Fruit fly (Drosophila melanogaster) whole organism, wandering third instar larva: ENCODE results near the gene eEF2.

Source experiments
- Abd-B ChIP-seq: fragments of >200 bp; optimal IDR thresholded peaks from 2 replicates; lab custom pipeline; 2017; ENCODE audit warnings: missing biosample characterization, missing genetic modification characterization
- CG32264 ChIP-seq: fragments of 200-800 bp; sonication (Bioruptor generic); optimal IDR thresholded peaks from 2 replicates; lab custom pipeline; 2016; ENCODE audit warnings: missing biosample characterization, missing genetic modification characterization
- CG9705 ChIP-seq: fragments of 200-800 bp; sonication (Bioruptor generic); optimal IDR thresholded peaks from 2 replicates; lab custom pipeline; 2018; ENCODE audit warnings: missing biosample characterization, mild to moderate bottlenecking, missing genetic modification characterization
- CrebA ChIP-seq: fragments of 200-800 bp; sonication (Bioruptor generic); optimal IDR thresholded peaks from 2 replicates; lab custom pipeline; 2016; ENCODE audit warnings: missing biosample characterization, mild to moderate bottlenecking, missing genetic modification characterization, borderline replicate concordance
- Dfd ChIP-seq: fragments of >200 bp; optimal IDR thresholded peaks from 2 replicates; lab custom pipeline; 2017; ENCODE audit warnings: missing biosample characterization, missing genetic modification characterization
- Dif ChIP-seq: fragments of 200-275, 200-300 bp; sonication (Bioruptor generic); optimal IDR thresholded peaks from 2 replicates; lab custom pipeline; 2018; ENCODE audit warnings: missing biosample characterization, missing genetic modification characterization; ENCODE audit not compliant: partially characterized antibody
- GATAd ChIP-seq: sonication (Bioruptor generic); optimal IDR thresholded peaks from 2 replicates; lab custom pipeline; 2016; ENCODE audit warnings: missing biosample characterization, missing genetic modification characterization
- Hnf4 ChIP-seq: fragments of 200-800 bp; sonication (Bioruptor generic); optimal IDR thresholded peaks from 2 replicates; lab custom pipeline; 2016; ENCODE audit warnings: missing biosample characterization, mild to moderate bottlenecking, missing genetic modification characterization
- Hr78 ChIP-seq: fragments of >200 bp; optimal IDR thresholded peaks from 2 replicates; lab custom pipeline; 2017; ENCODE audit warnings: missing biosample characterization, missing genetic modification characterization
- Hr83 ChIP-seq: fragments of 200-300 bp; sonication (Bioruptor generic); optimal IDR thresholded peaks from 2 replicates; lab custom pipeline; 2016; ENCODE audit warnings: missing biosample characterization, mild to moderate bottlenecking, missing genetic modification characterization, moderate library complexity; ENCODE audit not compliant: poor library complexity, severe bottlenecking
- Jra ChIP-seq: sonication (Bioruptor generic); optimal IDR thresholded peaks from 2 replicates; lab custom pipeline; 2016; ENCODE audit warnings: missing biosample characterization, missing genetic modification characterization
- Myc ChIP-seq: fragments of >200 bp; optimal IDR thresholded peaks from 2 replicates; lab custom pipeline; 2017
- N ChIP-seq: fragments of >200 bp; optimal IDR thresholded peaks from 2 replicates; lab custom pipeline; 2018; ENCODE audit warnings: missing biosample characterization, missing external identifiers, missing genetic modification characterization
- OdsH ChIP-seq: fragments of 200-800 bp; sonication (Bioruptor generic); optimal IDR thresholded peaks from 2 replicates; lab custom pipeline; 2016; ENCODE audit warnings: missing biosample characterization, mild to moderate bottlenecking, missing genetic modification characterization
- Rel ChIP-seq, 2 experiments: fragments of 200-800 bp; sonication (Bioruptor generic) in 1 of 2; optimal IDR thresholded peaks; 2 replicates in 1 of 2; 3 replicates in 1 of 2; lab custom pipeline; 2016 to 2019; ENCODE audit warnings: mild to moderate bottlenecking in 2 of 2, missing biosample characterization in 2 of 2, missing genetic modification characterization in 2 of 2, moderate library complexity in 1 of 2
- Sp1 ChIP-seq: fragments of 200-800 bp; sonication (Bioruptor generic); optimal IDR thresholded peaks from 3 replicates; lab custom pipeline; 2019; ENCODE audit warnings: missing biosample characterization, mild to moderate bottlenecking, missing genetic modification characterization, moderate library complexity
- brk ChIP-seq: fragments of 200-800 bp; sonication (Bioruptor generic); optimal IDR thresholded peaks from 2 replicates; lab custom pipeline; 2016; ENCODE audit warnings: missing biosample characterization, mild to moderate bottlenecking, missing genetic modification characterization
- dl ChIP-seq, 2 experiments: fragments of 175-275, 200-275 bp in 1 of 2; fragments of 200-275 bp in 1 of 2; sonication (Bioruptor generic); optimal IDR thresholded peaks; lab custom pipeline; 2018; ENCODE audit warnings: mild to moderate bottlenecking in 2 of 2, missing biosample characterization in 2 of 2, missing genetic modification characterization in 2 of 2, moderate library complexity in 2 of 2; ENCODE audit not compliant: partially characterized antibody in 2 of 2, insufficient read depth in 1 of 2
- dsf ChIP-seq: sonication (Bioruptor generic); optimal IDR thresholded peaks from 2 replicates; lab custom pipeline; 2016; ENCODE audit warnings: missing biosample characterization, missing genetic modification characterization, borderline replicate concordance
- ey ChIP-seq: fragments of 200-800 bp; sonication (Bioruptor generic); optimal IDR thresholded peaks from 2 replicates; lab custom pipeline; 2016; ENCODE audit warnings: missing biosample characterization, missing genetic modification characterization
- foxo ChIP-seq, 2 experiments: fragments of 200-800 bp; sonication (Bioruptor generic); optimal IDR thresholded peaks; 2 replicates in 1 of 2; 3 replicates in 1 of 2; lab custom pipeline; 2016 to 2017; ENCODE audit warnings: missing biosample characterization in 2 of 2, missing genetic modification characterization in 2 of 2
- fru ChIP-seq: fragments of 200-800 bp; sonication (Bioruptor generic); optimal IDR thresholded peaks from 3 replicates; lab custom pipeline; 2016; ENCODE audit warnings: missing biosample characterization, mild to moderate bottlenecking, missing genetic modification characterization
- h ChIP-seq: fragments of 200-800 bp; sonication (Bioruptor generic); optimal IDR thresholded peaks from 3 replicates; lab custom pipeline; 2016; ENCODE audit warnings: missing biosample characterization, mild to moderate bottlenecking, missing genetic modification characterization
- jim ChIP-seq: fragments of 175-275, 200-325 bp; sonication (Bioruptor generic); optimal IDR thresholded peaks from 2 replicates; lab custom pipeline; 2016; ENCODE audit warnings: missing biosample characterization, mild to moderate bottlenecking, missing genetic modification characterization
- lola ChIP-seq: fragments of >200 bp; optimal IDR thresholded peaks from 2 replicates; lab custom pipeline; 2017; ENCODE audit warnings: missing biosample characterization, missing genetic modification characterization
- pan ChIP-seq: fragments of >200 bp; optimal IDR thresholded peaks from 2 replicates; lab custom pipeline; 2017
- psq ChIP-seq: fragments of 200-800 bp; sonication (Bioruptor generic); optimal IDR thresholded peaks from 3 replicates; lab custom pipeline; 2017; ENCODE audit warnings: missing biosample characterization, mild to moderate bottlenecking, missing genetic modification characterization, moderate library complexity
- rgr ChIP-seq: fragments of 200-800 bp; sonication (Bioruptor generic); optimal IDR thresholded peaks from 3 replicates; lab custom pipeline; 2016; ENCODE audit warnings: missing biosample characterization, mild to moderate bottlenecking, missing genetic modification characterization
- sv ChIP-seq: fragments of 200-800 bp; sonication (Bioruptor generic); optimal IDR thresholded peaks from 3 replicates; lab custom pipeline; 2016; ENCODE audit warnings: missing biosample characterization, missing genetic modification characterization
- tai ChIP-seq: sonication (Bioruptor generic); optimal IDR thresholded peaks from 2 replicates; lab custom pipeline; 2016; ENCODE audit warnings: missing biosample characterization, missing genetic modification characterization
- usp ChIP-seq: fragments of >200 bp; optimal IDR thresholded peaks from 2 replicates; lab custom pipeline; 2017; ENCODE audit warnings: missing biosample characterization, missing genetic modification characterization
- woc ChIP-seq: sonication (Bioruptor generic); optimal IDR thresholded peaks from 2 replicates; lab custom pipeline; 2016; ENCODE audit warnings: missing biosample characterization, mild to moderate bottlenecking, missing genetic modification characterization

The eEF2 gene

dm6 chr2L:21689368-21689767 lies 7.4 kb upstream of the eEF2 start:
- peak; percentile 91 for TF ChIP-seq Dfd
- no peak for TF ChIP-seq Abd-B (GFP tag; lab: Kevin White, UChicago)

- TF ChIP-seq CG9705 (GFP tag; lab: Kevin White, UChicago) = no peak
- peak; percentile 24 for TF ChIP-seq CrebA (GFP tag; lab: Kevin White, UChicago)
Measured at dm6 chr2L:21683768-21684225, 1.8 kb upstream of the eEF2 start, which contains the start of gene nolo. nolo (plus strand) TSS chr2L:21684106.

DNA sequence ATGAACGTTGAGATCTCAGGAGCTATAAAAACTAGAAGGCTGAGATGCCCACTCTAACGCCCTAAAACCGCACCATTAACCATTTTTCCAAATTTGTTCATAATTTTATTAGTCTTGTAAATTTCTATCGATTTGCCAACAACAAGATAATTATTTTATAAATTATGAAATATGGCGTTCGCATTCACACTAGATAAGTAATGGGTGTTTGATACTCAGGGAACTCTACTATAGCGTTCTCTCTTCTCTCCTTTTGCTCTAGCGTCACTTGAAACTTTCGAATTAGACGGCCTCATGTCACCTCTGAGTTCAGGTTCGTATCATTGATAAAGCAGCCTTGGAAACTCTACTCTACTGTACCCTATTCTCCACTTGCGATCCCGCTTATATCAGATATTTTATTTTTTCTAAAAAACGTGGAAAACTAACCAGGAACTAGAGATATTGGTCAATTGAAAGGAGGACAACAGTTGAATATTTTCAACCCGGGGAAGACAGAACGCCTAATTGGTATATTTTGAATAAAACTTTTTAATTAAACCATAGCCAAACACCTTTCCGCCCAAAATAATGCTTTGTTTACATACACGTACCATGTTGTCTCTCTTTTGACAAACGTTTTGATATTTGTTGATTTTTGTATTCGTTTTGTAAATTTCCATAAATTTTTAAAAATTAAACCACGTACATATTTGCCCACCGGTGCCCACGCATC lies 1.2 kb upstream of the eEF2 start:
- TF ChIP-seq psq (GFP tag; lab: Kevin White, UChicago) = no peak
- no peak for TF ChIP-seq rgr
- TF ChIP-seq Hr78 (GFP tag; lab: Kevin White, UChicago) = no peak
- peak; percentile 17 for TF ChIP-seq Myc
- TF ChIP-seq Jra (GFP tag; lab: Kevin White, UChicago) = no peak
- TF ChIP-seq brk (GFP tag; lab: Kevin White, UChicago) = no peak
- peak; percentile 84 for TF ChIP-seq Dfd
- TF ChIP-seq fru = no peak
- no peak for TF ChIP-seq pan (lab: Kevin White, UChicago)
- TF ChIP-seq h (GFP tag; lab: Kevin White, UChicago) = no peak
- no peak for TF ChIP-seq OdsH (GFP tag; lab: Kevin White, UChicago)
- no peak for TF ChIP-seq Sp1 (GFP tag; lab: Kevin White, UChicago)
- no peak for TF ChIP-seq CG32264 (GFP tag; lab: Kevin White, UChicago)
- no peak for TF ChIP-seq Rel (GFP tag; optimal IDR thresholded peaks at IDR 0.05; lab: Kevin White, UChicago)
- no peak for TF ChIP-seq Rel (tag; optimal IDR thresholded peaks at IDR 0.05; lab: Kevin White, UChicago)
- TF ChIP-seq, all 38 proteins: peak for 2

DNA sequence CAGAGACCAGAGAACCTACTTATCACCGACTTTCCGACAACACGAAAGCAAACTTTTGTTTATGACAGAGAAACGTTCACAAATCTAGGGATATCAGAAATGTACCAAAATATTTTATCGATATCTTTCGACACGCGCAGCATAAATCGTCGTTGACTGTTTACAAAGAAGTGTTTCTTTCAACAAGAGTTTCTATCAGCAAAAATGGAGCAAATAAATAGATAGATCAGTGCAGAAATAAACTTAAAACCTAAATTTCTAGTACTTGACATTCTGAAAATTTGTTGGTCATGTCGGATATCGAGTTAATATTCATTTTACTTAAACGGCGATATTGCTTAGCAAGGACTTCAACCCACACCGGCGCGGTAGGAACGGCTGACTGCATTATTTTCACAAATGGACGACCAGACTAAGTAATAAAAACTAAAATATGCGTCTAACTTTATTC lies 4.5 kb downstream of the eEF2 start, which contains the start of gene CG2225:
Gene CG2225, minus strand, starts transcription at position 51 of the 451 bp plus-strand sequence.
- TF ChIP-seq CG32264 (GFP tag; lab: Kevin White, UChicago) = no peak
- no peak for TF ChIP-seq woc (GFP tag; lab: Kevin White, UChicago)
- TF ChIP-seq usp = no peak
- TF ChIP-seq Hnf4 (GFP tag; lab: Kevin White, UChicago) = peak; percentile 19
- TF ChIP-seq sv = no peak
- no peak for TF ChIP-seq Rel (GFP tag; optimal IDR thresholded peaks at IDR 0.05; lab: Kevin White, UChicago)
- no peak for TF ChIP-seq Rel (tag; optimal IDR thresholded peaks at IDR 0.05; lab: Kevin White, UChicago)
- TF ChIP-seq tai = no peak
- no peak for TF ChIP-seq CG9705 (GFP tag; lab: Kevin White, UChicago)
- TF ChIP-seq h (GFP tag; lab: Kevin White, UChicago) = peak; percentile 20
- no peak for TF ChIP-seq rgr
- TF ChIP-seq Hr83 (GFP tag; lab: Kevin White, UChicago) = no peak
- TF ChIP-seq foxo (GFP tag; optimal IDR thresholded peaks at IDR 0.05; lab: Kevin White, UChicago) = peak in 1 of 2 experiments; percentile 33
- peak; percentile 24 for TF ChIP-seq fru
- TF ChIP-seq dl (GFP tag; optimal IDR thresholded peaks at IDR 0.05; lab: Kevin White, UChicago; ENCODE audit: insufficient read depth in 1 of 2, partially characterized antibody in 2 of 2) = no peak
- peak; percentile 2 for TF ChIP-seq psq (GFP tag; lab: Kevin White, UChicago)
- no peak for TF ChIP-seq brk (GFP tag; lab: Kevin White, UChicago)
- peak; percentile 45 for TF ChIP-seq Myc
- no peak for TF ChIP-seq dsf (GFP tag; lab: Kevin White, UChicago)
- TF ChIP-seq GATAd (GFP tag; lab: Kevin White, UChicago) = no peak
- TF ChIP-seq ey (GFP tag; lab: Kevin White, UChicago) = no peak

- TF ChIP-seq OdsH (GFP tag; lab: Kevin White, UChicago) (no peak), woc (GFP tag; lab: Kevin White, UChicago) (no peak), lola (GFP tag; lab: Kevin White, UChicago) (no peak), dsf (GFP tag; lab: Kevin White, UChicago) (no peak), jim (GFP tag; lab: Kevin White, UChicago) (no peak), Hr83 (GFP tag; lab: Kevin White, UChicago) (no peak), ey (GFP tag; lab: Kevin White, UChicago) (no peak), Sp1 (GFP tag; lab: Kevin White, UChicago) (no peak), N (no peak), sv (no peak), Dif (GFP tag; lab: Kevin White, UChicago) (no peak), Dfd (no peak), pan (lab: Kevin White, UChicago) (no peak), Myc (no peak)
Measured at dm6 chr2L:21676556-21676955, 5.4 kb downstream of the eEF2 start.
